Worm (Caenorhabditis elegans): ENCODE measurements around the gene T03G6.7.

DNA sequence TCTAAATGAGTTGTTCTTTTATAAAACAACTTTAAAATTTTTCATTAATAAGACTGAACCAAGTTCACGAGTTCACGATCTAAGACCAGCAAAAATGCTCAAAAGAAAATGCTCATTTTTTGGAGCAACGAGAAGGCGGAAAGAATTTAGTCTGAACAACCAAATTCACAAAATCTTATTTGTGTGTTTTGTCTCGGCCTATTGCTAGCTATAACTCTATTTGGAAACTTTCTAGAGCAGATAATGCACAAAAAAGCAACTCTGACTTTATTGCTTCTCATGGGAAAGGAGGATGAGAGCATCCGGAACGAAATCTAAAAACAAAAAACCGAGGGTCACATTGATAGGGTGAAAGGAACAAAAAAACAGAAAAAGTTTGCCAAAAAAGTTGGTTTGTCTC, 46.7 kb downstream of the T03G6.7 start:
- TF ChIP-seq elt-1 (tag; optimal IDR thresholded peaks at IDR 0.05): no peak
- TF ChIP-seq elt-3 (tag; optimal IDR thresholded peaks at IDR 0.05): no peak
- no peak for TF ChIP-seq lin-39 (tag; optimal IDR thresholded peaks at IDR 0.05)
- no peak for TF ChIP-seq hmg-11 (tag; optimal IDR thresholded peaks at IDR 0.05)
- TF ChIP-seq ama-1 (optimal IDR thresholded peaks at IDR 0.05): no peak
- no peak for TF ChIP-seq fos-1 (tag; optimal IDR thresholded peaks at IDR 0.05)
- TF ChIP-seq nhr-28 (tag; optimal IDR thresholded peaks at IDR 0.05): no peak
- no peak for TF ChIP-seq ztf-11 (tag; optimal IDR thresholded peaks at IDR 0.05)
- no peak for TF ChIP-seq nhr-25 (tag; optimal IDR thresholded peaks at IDR 0.05)

Measured in whole organism, L3 larva.